Fruit fly (Drosophila melanogaster) whole organism, embryonic: Measurements from ENCODE around the gene CG14034.
A peak's percentile ranks its signal among the peaks of the same experiment; 100 is the strongest.

Source experiments
- Aef1 ChIP-seq: fragments of 200-800 bp; sonication (Bioruptor generic); IDR thresholded peaks from 3 replicates; pipeline ENCODE4 v1.3.6; 2022; ENCODE audit warnings: missing biosample characterization, missing genetic modification characterization
- Awh ChIP-seq: fragments of 200-800 bp; sonication (Bioruptor generic); IDR thresholded peaks from 2 replicates; pipeline ENCODE4, ENCODE4 v1.3.6; 2022; ENCODE audit warnings: missing biosample characterization, missing genetic modification characterization
- CG10366 ChIP-seq: fragments of 200-800 bp; sonication (Bioruptor generic); IDR thresholded peaks from 2 replicates; pipeline ENCODE4 v1.3.6; 2022; ENCODE audit warnings: missing biosample characterization, missing genetic modification characterization
- CG10543 ChIP-seq: fragments of 200-800 bp; sonication (Bioruptor generic); optimal IDR thresholded peaks from 3 replicates; lab custom pipeline; 2017; ENCODE audit warnings: missing biosample characterization, mild to moderate bottlenecking, missing genetic modification characterization, moderate library complexity
- CG11247 ChIP-seq: fragments of 200-800 bp; sonication (Bioruptor generic); IDR thresholded peaks from 2 replicates; pipeline ENCODE4 v1.3.6; 2022; ENCODE audit warnings: missing biosample characterization, missing genetic modification characterization
- CG11560 ChIP-seq: fragments of 200-800 bp; sonication (Bioruptor generic); IDR thresholded peaks from 3 replicates; pipeline ENCODE4 v1.3.6; 2022; ENCODE audit warnings: missing biosample characterization, missing genetic modification characterization
- CG11723 ChIP-seq: fragments of 200-800 bp; sonication (Bioruptor generic); optimal IDR thresholded peaks from 2 replicates; lab custom pipeline; 2017; ENCODE audit warnings: missing biosample characterization, mild to moderate bottlenecking, missing genetic modification characterization
- CG12219 ChIP-seq: fragments of 200-800 bp; sonication (Bioruptor generic); optimal IDR thresholded peaks from 3 replicates; lab custom pipeline; 2018; ENCODE audit warnings: missing biosample characterization, mild to moderate bottlenecking, missing genetic modification characterization
- CG12299 ChIP-seq: fragments of 200-800 bp; sonication (Bioruptor generic); optimal IDR thresholded peaks from 2 replicates; lab custom pipeline; 2018; ENCODE audit warnings: missing biosample characterization, mild to moderate bottlenecking, missing genetic modification characterization
- CG12769 ChIP-seq: fragments of 200-800 bp; sonication (Bioruptor generic); optimal IDR thresholded peaks from 2 replicates; lab custom pipeline; 2019; ENCODE audit warnings: missing biosample characterization, mild to moderate bottlenecking, missing genetic modification characterization, moderate library complexity
- CG17186 ChIP-seq: fragments of 200-800 bp; sonication (Bioruptor generic); optimal IDR thresholded peaks from 3 replicates; lab custom pipeline; 2017; ENCODE audit warnings: missing biosample characterization, missing genetic modification reagents, missing genetic modification characterization
- CG17361 ChIP-seq: fragments of 200-800 bp; sonication (Bioruptor generic); IDR thresholded peaks from 3 replicates; pipeline ENCODE4 v1.3.6; 2022; ENCODE audit warnings: missing biosample characterization, missing genetic modification characterization
- CG17829 ChIP-seq: fragments of 200-800 bp; optimal IDR thresholded peaks from 2 replicates; lab custom pipeline; 2019; ENCODE audit warnings: missing biosample characterization, mild to moderate bottlenecking, missing genetic modification characterization, moderate library complexity
- CG18011 ChIP-seq: fragments of 200-800 bp; sonication (Bioruptor generic); optimal IDR thresholded peaks from 2 replicates; lab custom pipeline; 2017; ENCODE audit warnings: missing biosample characterization, missing genetic modification characterization, mild to moderate bottlenecking, moderate library complexity, missing genotype
- CG3163 ChIP-seq: fragments of 200-800 bp; sonication (Bioruptor generic); optimal IDR thresholded peaks from 3 replicates; lab custom pipeline; 2016; ENCODE audit warnings: missing biosample characterization, missing genetic modification characterization
- CG3995 ChIP-seq: fragments of 200-800 bp; sonication (Bioruptor generic); optimal IDR thresholded peaks from 3 replicates; lab custom pipeline; 2016; ENCODE audit warnings: missing biosample characterization, missing genetic modification characterization
- CG43689 ChIP-seq: fragments of 200-800 bp; sonication (Bioruptor generic); IDR thresholded peaks from 2 replicates; pipeline ENCODE4 v1.3.6; 2022; ENCODE audit warnings: missing biosample characterization, missing genetic modification characterization
- CG4707 ChIP-seq: fragments of 200-800 bp; sonication (Bioruptor generic); optimal IDR thresholded peaks from 2 replicates; lab custom pipeline; 2018; ENCODE audit warnings: missing biosample characterization, mild to moderate bottlenecking, missing genetic modification characterization, moderate library complexity
- CG5245 ChIP-seq: fragments of 200-800 bp; sonication (Bioruptor generic); optimal IDR thresholded peaks from 3 replicates; lab custom pipeline; 2016; ENCODE audit warnings: missing biosample characterization, missing genetic modification characterization
- CG6254 ChIP-seq: fragments of 200-800 bp; sonication (Bioruptor generic); optimal IDR thresholded peaks from 3 replicates; lab custom pipeline; 2017; ENCODE audit warnings: mild to moderate bottlenecking, missing biosample characterization, missing genetic modification reagents, missing genetic modification characterization
- CG6683 ChIP-seq: fragments of 200-800 bp; sonication (Bioruptor generic); optimal IDR thresholded peaks from 2 replicates; lab custom pipeline; 2017; ENCODE audit warnings: missing biosample characterization, mild to moderate bottlenecking, missing genetic modification characterization, missing genetic modification reagents
- CG7271 ChIP-seq: fragments of 200-800 bp; sonication (Bioruptor generic); optimal IDR thresholded peaks from 2 replicates; lab custom pipeline; 2018; ENCODE audit warnings: missing biosample characterization, mild to moderate bottlenecking, missing genetic modification characterization, moderate library complexity
- CG8359 ChIP-seq: fragments of 200-800 bp; sonication (Bioruptor generic); optimal IDR thresholded peaks from 2 replicates; lab custom pipeline; 2017; ENCODE audit warnings: missing biosample characterization, mild to moderate bottlenecking, missing genetic modification characterization, borderline replicate concordance
- CG8944 ChIP-seq: fragments of 200-800 bp; sonication (Bioruptor generic); optimal IDR thresholded peaks from 3 replicates; lab custom pipeline; 2016; ENCODE audit warnings: missing biosample characterization, missing genetic modification characterization
- Deaf1 ChIP-seq: fragments of 200-800 bp; optimal IDR thresholded peaks from 3 replicates; lab custom pipeline; 2019; ENCODE audit warnings: missing biosample characterization, mild to moderate bottlenecking, missing genetic modification characterization, moderate library complexity
- Dref ChIP-seq: fragments of 200-800 bp; sonication (Bioruptor generic); IDR thresholded peaks from 2 replicates; pipeline ENCODE4 v1.3.6; 2022; ENCODE audit warnings: missing biosample characterization, missing genetic modification characterization
- Drgx ChIP-seq: fragments of 200-800 bp; sonication (Bioruptor generic); IDR thresholded peaks from 2 replicates; pipeline ENCODE4 v1.3.6; 2022; ENCODE audit warnings: missing biosample characterization, missing genetic modification characterization
- Fer2 ChIP-seq: fragments of 200-800 bp; sonication (Bioruptor generic); optimal IDR thresholded peaks from 2 replicates; lab custom pipeline; 2018; ENCODE audit warnings: missing biosample characterization, mild to moderate bottlenecking, missing genetic modification characterization, moderate library complexity
- Hmr ChIP-seq: fragments of 200-800 bp; sonication (Bioruptor generic); optimal IDR thresholded peaks from 3 replicates; lab custom pipeline; 2017; ENCODE audit warnings: mild to moderate bottlenecking, missing biosample characterization, missing genetic modification reagents, missing genetic modification characterization
- Mes4 ChIP-seq: fragments of 200-800 bp; sonication (Bioruptor generic); optimal IDR thresholded peaks from 2 replicates; lab custom pipeline; 2016; ENCODE audit warnings: missing biosample characterization, missing genetic modification characterization
- NC2α ChIP-seq: fragments of 200-800 bp; sonication (Bioruptor generic); optimal IDR thresholded peaks from 2 replicates; lab custom pipeline; 2016; ENCODE audit warnings: missing biosample characterization, missing genetic modification characterization
- Nf-YA ChIP-seq: fragments of 200-800 bp; sonication (Bioruptor generic); IDR thresholded peaks from 2 replicates; pipeline ENCODE4 v1.3.6; 2022; ENCODE audit warnings: missing biosample characterization, missing genetic modification characterization
- Opbp ChIP-seq: fragments of 200-800 bp; sonication (Bioruptor generic); IDR thresholded peaks from 3 replicates; pipeline ENCODE4 v1.3.6; 2022; ENCODE audit warnings: missing biosample characterization, missing genetic modification characterization; ENCODE audit not compliant: partially characterized antibody
- abd-A ChIP-seq: fragments of 200-800 bp; sonication (Bioruptor generic); optimal IDR thresholded peaks from 3 replicates; lab custom pipeline; 2019; ENCODE audit warnings: missing biosample characterization, mild to moderate bottlenecking, missing genetic modification characterization, moderate library complexity
- ap ChIP-seq: fragments of 200-800 bp; sonication (Bioruptor generic); IDR thresholded peaks from 2 replicates; pipeline ENCODE4 v1.3.6; 2022; ENCODE audit warnings: missing biosample characterization, missing genetic modification characterization
- az2 ChIP-seq: fragments of 200-800 bp; sonication (Bioruptor generic); optimal IDR thresholded peaks from 3 replicates; lab custom pipeline; 2016; ENCODE audit warnings: missing biosample characterization, missing genetic modification characterization
- bsh ChIP-seq, 2 experiments: fragments of 200-800 bp; sonication (Bioruptor generic); optimal IDR thresholded peaks; 2 replicates each; lab custom pipeline; 2017 to 2018; ENCODE audit warnings: mild to moderate bottlenecking in 2 of 2, missing biosample characterization in 2 of 2, missing genetic modification characterization in 2 of 2, moderate library complexity in 1 of 2
- caup ChIP-seq: fragments of 200-800 bp; sonication (Bioruptor generic); optimal IDR thresholded peaks from 3 replicates; lab custom pipeline; 2017; ENCODE audit warnings: missing biosample characterization, mild to moderate bottlenecking, missing genetic modification characterization, moderate library complexity; ENCODE audit not compliant: severe bottlenecking
- chinmo ChIP-seq: fragments of 200-800 bp; sonication (Bioruptor generic); IDR thresholded peaks from 4 replicates; pipeline ENCODE4 v1.3.6; 2022; ENCODE audit warnings: missing biosample characterization, missing genetic modification characterization; ENCODE audit not compliant: partially characterized antibody
- dysf ChIP-seq: fragments of 200-800 bp; sonication (Bioruptor generic); IDR thresholded peaks from 3 replicates; pipeline ENCODE4 v1.3.6; 2022; ENCODE audit warnings: missing biosample characterization, missing genetic modification characterization
- ewg ChIP-seq: fragments of 200-800 bp; sonication (Bioruptor generic); optimal IDR thresholded peaks from 3 replicates; lab custom pipeline; 2017; ENCODE audit warnings: mild to moderate bottlenecking, missing biosample characterization, missing genetic modification reagents, missing genetic modification characterization
- fd64A ChIP-seq: fragments of 200-800 bp; sonication (Bioruptor generic); optimal IDR thresholded peaks from 3 replicates; lab custom pipeline; 2018; ENCODE audit warnings: missing biosample characterization, mild to moderate bottlenecking, missing genetic modification characterization
- hth ChIP-seq: fragments of >200 bp; optimal IDR thresholded peaks from 2 replicates; lab custom pipeline; 2017; ENCODE audit warnings: inconsistent platforms
- inv ChIP-seq: fragments of 200-800 bp; sonication (Bioruptor generic); IDR thresholded peaks from 2 replicates; pipeline ENCODE4 v1.3.6; 2022; ENCODE audit warnings: missing biosample characterization, missing genetic modification characterization; ENCODE audit not compliant: partially characterized antibody
- luna ChIP-seq: fragments of 200-800 bp; sonication (Bioruptor generic); optimal IDR thresholded peaks from 2 replicates; lab custom pipeline; 2016; ENCODE audit warnings: missing biosample characterization, missing genetic modification characterization
- pnt ChIP-seq: fragments of 200-800 bp; sonication (Bioruptor generic); optimal IDR thresholded peaks from 3 replicates; lab custom pipeline; 2016; ENCODE audit warnings: missing biosample characterization, missing genetic modification characterization
- row ChIP-seq: fragments of 200-800 bp; sonication (Bioruptor generic); IDR thresholded peaks from 3 replicates; pipeline ENCODE4 v1.3.6; 2022; ENCODE audit warnings: missing biosample characterization, missing genetic modification characterization
- sim ChIP-seq: fragments of 200-800 bp; sonication (Bioruptor generic); IDR thresholded peaks from 2 replicates; pipeline ENCODE4 v1.3.6; 2022; ENCODE audit warnings: missing biosample characterization, missing genetic modification characterization
- slp2 ChIP-seq: fragments of 200-800 bp; sonication (Bioruptor generic); optimal IDR thresholded peaks from 2 replicates; lab custom pipeline; 2016; ENCODE audit warnings: missing biosample characterization, missing genetic modification characterization
- vvl ChIP-seq: fragments of 200-800 bp; sonication (Bioruptor generic); IDR thresholded peaks from 2 replicates; pipeline ENCODE4 v1.3.6; 2022; ENCODE audit warnings: missing biosample characterization, missing genetic modification characterization

The CG14034 gene

DNA sequence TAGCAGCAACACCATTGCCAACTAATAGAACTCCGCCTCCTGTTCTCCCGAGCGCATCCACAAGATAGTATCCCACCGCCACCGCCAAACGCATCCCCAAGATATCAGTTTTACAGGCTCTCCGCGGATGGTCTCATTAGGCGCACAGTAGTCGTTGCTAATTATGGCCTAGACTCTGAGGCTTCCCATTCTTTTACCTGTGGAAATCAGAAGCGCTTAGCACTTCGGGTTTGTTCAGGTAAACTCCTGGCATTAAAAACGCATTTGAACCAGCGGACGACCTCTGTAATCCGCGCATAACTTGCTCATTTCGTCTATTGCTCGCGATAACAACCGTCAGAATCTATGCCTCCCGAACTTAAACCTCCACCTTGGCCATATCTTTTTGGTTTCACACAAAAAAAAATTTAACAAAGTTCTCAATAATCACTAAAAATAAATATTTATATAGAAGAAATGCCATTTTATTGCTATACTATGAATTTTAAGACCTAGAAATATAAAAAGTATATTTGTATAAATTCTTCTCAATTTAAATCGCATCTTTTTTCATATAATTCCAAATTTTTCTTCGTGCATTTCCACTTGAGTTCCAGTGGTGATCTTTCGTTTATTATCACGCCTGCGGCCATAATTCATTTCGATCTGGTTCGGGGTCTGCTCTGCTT lies 21.7 kb upstream of the CG14034 start (continued):
- TF ChIP-seq abd-A (tag; lab: Kevin White, UChicago) (no peak), Hmr (no peak), CG5245 (GFP tag; lab: Kevin White, UChicago) (no peak), hth (lab: Kevin White, UChicago) (no peak), fd64A (no peak), CG8359 (GFP tag; lab: Kevin White, UChicago) (no peak), CG3163 (no peak), CG12219 (GFP tag; lab: Kevin White, UChicago) (no peak), chinmo (no peak), ewg (GFP tag; lab: Kevin White, UChicago) (peak; percentile 27), Drgx (no peak), CG12299 (no peak), CG8944 (no peak), CG43689 (GFP tag; lab: Robert Waterston, UW) (no peak), bsh (GFP tag; optimal IDR thresholded peaks at IDR 0.05; lab: Kevin White, UChicago) (peak in 1 of 2 experiments; percentile 90), luna (GFP tag; lab: Kevin White, UChicago) (no peak), CG7271 (tag; lab: Kevin White, UChicago) (peak; percentile 49), CG18011 (no peak), row (GFP tag; lab: Robert Waterston, UW) (peak; percentile 76), CG6683 (GFP tag; lab: Kevin White, UChicago) (no peak), Awh (peak; percentile 42; the same call in 1 of the 2 replicates), slp2 (no peak), caup (GFP tag; lab: Kevin White, UChicago) (no peak), CG4707 (GFP tag; lab: Kevin White, UChicago) (no peak), CG10543 (no peak), Mes4 (GFP tag; lab: Kevin White, UChicago) (no peak), CG11560 (tag; lab: Robert Waterston, UW) (no peak), ap (GFP tag; lab: Robert Waterston, UW) (0 out of 2 replicates have a peak, but pooled peaks have one; percentile 37), Opbp (GFP tag; lab: Robert Waterston, UW) (no peak), Deaf1 (tag; lab: Kevin White, UChicago) (peak; percentile 17), sim (GFP tag; lab: Robert Waterston, UW) (0 out of 2 replicates have a peak, but pooled peaks have one; percentile 43), Aef1 (GFP tag; lab: Robert Waterston, UW) (no peak), CG17361 (GFP tag; lab: Robert Waterston, UW) (peak; percentile 86), CG3995 (GFP tag; lab: Kevin White, UChicago) (no peak), Dref (GFP tag; lab: Robert Waterston, UW) (no peak), CG17186 (no peak), az2 (GFP tag; lab: Kevin White, UChicago) (peak; percentile 69), pnt (GFP tag; lab: Kevin White, UChicago) (no peak), NC2α (GFP tag; lab: Kevin White, UChicago) (no peak), inv (GFP tag; lab: Robert Waterston, UW) (no peak), CG6254 (peak; percentile 69), CG11723 (GFP tag; lab: Kevin White, UChicago) (peak; percentile 18), dysf (GFP tag; lab: Robert Waterston, UW) (no peak), Fer2 (tag; lab: Kevin White, UChicago) (no peak), CG10366 (GFP tag; lab: Robert Waterston, UW) (peak; percentile 25; the same call in 1 of the 2 replicates), CG12769 (tag; lab: Kevin White, UChicago) (no peak), Nf-YA (GFP tag; lab: Robert Waterston, UW) (no peak), vvl (peak; percentile 81), CG11247 (GFP tag; lab: Robert Waterston, UW) (no peak), CG17829 (tag; lab: Kevin White, UChicago) (peak; percentile 89)
